Worm (Caenorhabditis elegans) whole organism, L2 larva: ENCODE results near the gene bus-2.

Experiments used
- R02D3.7 ChIP-seq: fragments of 150-350 bp; optimal IDR thresholded peaks from 2 replicates; lab custom pipeline; 2014; ENCODE audit warnings: missing biosample characterization, missing genetic modification characterization
- alr-1 ChIP-seq: fragments of 150-350 bp; optimal IDR thresholded peaks from 2 replicates; lab custom pipeline; 2014; ENCODE audit warnings: missing biosample characterization, missing genetic modification characterization
- elt-1 ChIP-seq: fragments of 150-350 bp; optimal IDR thresholded peaks from 2 replicates; lab custom pipeline; 2014; ENCODE audit warnings: missing biosample characterization, missing genetic modification characterization
- lsy-2 ChIP-seq, 2 experiments: fragments of 150-350 bp in 1 of 2; sonication (generic microtip) in 1 of 2; optimal IDR thresholded peaks; 2 replicates each; lab custom pipeline; 2014 to 2017; ENCODE audit warnings: missing biosample characterization in 2 of 2, missing genetic modification characterization in 2 of 2
- mbf-1 ChIP-seq: sonication (generic microtip); optimal IDR thresholded peaks from 2 replicates; lab custom pipeline; 2017; ENCODE audit warnings: missing biosample characterization, missing genetic modification characterization
- nhr-23 ChIP-seq: fragments of 150-350 bp; optimal IDR thresholded peaks from 2 replicates; lab custom pipeline; 2014; ENCODE audit warnings: missing biosample characterization, missing genetic modification reagents, missing genetic modification characterization
- nhr-237 ChIP-seq: fragments of 150-350 bp; optimal IDR thresholded peaks from 2 replicates; lab custom pipeline; 2014; ENCODE audit warnings: missing biosample characterization, missing genetic modification characterization
- snpc-4 ChIP-seq: fragments of 150-350 bp; optimal IDR thresholded peaks from 2 replicates; lab custom pipeline; 2014; ENCODE audit warnings: missing biosample characterization, missing genetic modification characterization
- unc-55 ChIP-seq: fragments of 150-350 bp; sonication (generic microtip); optimal IDR thresholded peaks from 3 replicates; lab custom pipeline; 2014; ENCODE audit warnings: missing biosample characterization, missing genetic modification reagents, missing genetic modification characterization
- unc-62 ChIP-seq: fragments of 150-350 bp; optimal IDR thresholded peaks from 2 replicates; lab custom pipeline; 2014; ENCODE audit warnings: missing biosample characterization, missing genetic modification reagents, missing genetic modification characterization

DNA sequence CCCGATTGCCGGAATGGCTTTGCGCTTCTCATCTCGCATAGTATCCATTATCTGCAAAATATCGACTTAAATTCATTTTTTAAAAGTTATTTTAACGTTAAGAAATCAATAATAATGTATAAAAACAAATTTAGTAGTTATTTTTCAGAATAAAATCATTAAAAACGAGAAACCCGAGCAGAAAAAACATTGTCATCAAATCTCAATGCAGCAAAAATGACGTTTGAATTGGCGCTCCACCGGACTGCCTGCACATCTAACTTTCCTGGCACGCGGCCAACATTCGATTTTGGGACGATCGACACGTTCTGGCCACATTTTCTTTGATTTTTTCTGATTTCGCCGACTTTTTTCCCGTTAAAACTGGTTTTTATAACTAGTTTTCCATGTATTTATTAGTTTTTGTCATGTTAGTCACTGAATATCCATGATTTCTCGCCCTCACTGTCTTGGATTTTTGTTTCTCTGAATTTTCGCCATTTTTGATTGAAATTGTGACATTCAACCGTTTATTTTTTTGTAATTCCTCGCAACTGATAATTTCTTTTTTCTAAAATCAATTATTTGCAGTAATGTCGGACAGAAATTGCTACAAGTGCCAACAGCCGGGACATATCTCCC lies 10.1 kb downstream of the bus-2 start, which contains the start of the genes pbs-1 and K08D12.3:
- TF ChIP-seq unc-62 (GFP tag; lab: Kevin White, UChicago) (no peak), lsy-2 (tag; optimal IDR thresholded peaks at IDR 0.05; lab: Kevin White, UChicago) (peak; percentile 71 to 92), snpc-4 (tag; lab: Kevin White, UChicago) (peak; percentile 31), unc-55 (peak; percentile 93), alr-1 (tag; lab: Kevin White, UChicago) (no peak), nhr-237 (tag; lab: Kevin White, UChicago) (no peak), R02D3.7 (tag; lab: Kevin White, UChicago) (no peak), elt-1 (tag; lab: Kevin White, UChicago) (no peak), mbf-1 (tag; lab: Kevin White, UChicago) (no peak), nhr-23 (tag; lab: Kevin White, UChicago) (no peak)
